Fruit fly (Drosophila melanogaster): Measurements from ENCODE around the gene CG9801.
A peak's percentile ranks its signal among the peaks of the same experiment; 100 is the strongest.

Gene CG9801

dm6 chr3R:8722962-8723548 lies 24.4 kb downstream of the CG9801 start, which contains the start of gene nom (continued):
- TF ChIP-seq E2f2 (GFP tag; IDR thresholded peaks at IDR 0.05) (peak; percentile 89), Sin3A (optimal IDR thresholded peaks at IDR 0.05) (peak; percentile 23), Myb (GFP tag; optimal IDR thresholded peaks at IDR 0.05) (peak; percentile 88), bcd (GFP tag; optimal IDR thresholded peaks at IDR 0.05) (no peak), grn (GFP tag; optimal IDR thresholded peaks at IDR 0.05) (no peak), Bdp1 (GFP tag; optimal IDR thresholded peaks at IDR 0.05) (no peak), HmgZ (tag; optimal IDR thresholded peaks at IDR 0.05) (peak; percentile 11), bab2 (GFP tag; optimal IDR thresholded peaks at IDR 0.05) (no peak), CG14441 (GFP tag; IDR thresholded peaks at IDR 0.05) (no peak), Dad (GFP tag; optimal IDR thresholded peaks at IDR 0.05) (no peak), row (GFP tag; IDR thresholded peaks at IDR 0.05) (peak; percentile 6; the same call in 1 of the 3 replicates), CG17361 (GFP tag; IDR thresholded peaks at IDR 0.05) (no peak), ttk (GFP tag; IDR thresholded peaks at IDR 0.05) (no peak), CG31388 (GFP tag; optimal IDR thresholded peaks at IDR 0.05) (no peak), crp (GFP tag; optimal IDR thresholded peaks at IDR 0.05) (peak in 1 of 2 experiments; percentile 22), CG10267 (tag; optimal IDR thresholded peaks at IDR 0.05) (peak; percentile 89), Pdp1 (GFP tag; optimal IDR thresholded peaks at IDR 0.05) (peak in 1 of 2 experiments; percentile 49), jing (GFP tag; optimal IDR thresholded peaks at IDR 0.05) (no peak), CG12104 (GFP tag; optimal IDR thresholded peaks at IDR 0.05) (no peak), danr (GFP tag; IDR thresholded peaks at IDR 0.05) (no peak), insv (GFP tag; optimal IDR thresholded peaks at IDR 0.05) (peak in 1 of 2 experiments; percentile 7), CG14050 (GFP tag; IDR thresholded peaks at IDR 0.05) (no peak), lilli (GFP tag; optimal IDR thresholded peaks at IDR 0.05) (no peak), Med (GFP tag) (peak; percentile 67), phol (tag; optimal IDR thresholded peaks at IDR 0.05) (peak; percentile 35), CG4617 (GFP tag; optimal IDR thresholded peaks at IDR 0.05; ENCODE audit: borderline replicate concordance) (peak; percentile 40), sc (optimal IDR thresholded peaks at IDR 0.05) (no peak), sc (GFP tag; optimal IDR thresholded peaks at IDR 0.05) (no peak), Bteb2 (GFP tag; optimal IDR thresholded peaks at IDR 0.05) (no peak)

dm6 chr3R:8721071-8721470 lies 26.4 kb downstream of the CG9801 start, which contains the start of gene CG8136:
Gene CG8136, plus strand, starts transcription at chr3R:8721371.
- TF ChIP-seq CG18262 (tag; optimal IDR thresholded peaks at IDR 0.05) (no peak), pum (GFP tag; optimal IDR thresholded peaks at IDR 0.05) (no peak), gem (tag; optimal IDR thresholded peaks at IDR 0.05) (no peak), CG3407 (GFP tag; optimal IDR thresholded peaks at IDR 0.05) (no peak), tgo (GFP tag; IDR thresholded peaks at IDR 0.05) (no peak), MESR4 (GFP tag; optimal IDR thresholded peaks at IDR 0.05) (no peak), CG10565 (GFP tag; optimal IDR thresholded peaks at IDR 0.05) (no peak), Side (GFP tag; optimal IDR thresholded peaks at IDR 0.05) (no peak), Antp (GFP tag; optimal IDR thresholded peaks at IDR 0.05) (no peak), Blimp-1 (GFP tag; optimal IDR thresholded peaks at IDR 0.05) (no peak), NFAT (GFP tag; IDR thresholded peaks at IDR 0.05) (no peak), CG10979 (tag; optimal IDR thresholded peaks at IDR 0.05) (no peak), CG1792 (GFP tag; optimal IDR thresholded peaks at IDR 0.05) (no peak), Med (GFP tag) (no peak), CG13775 (GFP tag; optimal IDR thresholded peaks at IDR 0.05) (no peak), row (GFP tag; IDR thresholded peaks at IDR 0.05) (no peak), CG18476 (GFP tag; optimal IDR thresholded peaks at IDR 0.05) (no peak), CG18599 (GFP tag; optimal IDR thresholded peaks at IDR 0.05) (no peak), Hmx (GFP tag; optimal IDR thresholded peaks at IDR 0.05) (no peak)
